Worm (Caenorhabditis elegans) whole organism, dauer: ENCODE results near the gene aakb-2.

Experiments
- unc-62 ChIP-seq: sonication (generic microtip); optimal IDR thresholded peaks from 2 replicates; lab custom pipeline; 2017; ENCODE audit warnings: missing biosample characterization, missing genetic modification reagents, missing genetic modification characterization

aakb-2 gene

ce11 chrIII:11230581-11230980, 6.4 kb upstream of the aakb-2 start:
- TF ChIP-seq unc-62 = no peak

- TF ChIP-seq unc-62 = no peak
Observed at ce11 chrIII:11231408-11231807, 5.5 kb upstream of the aakb-2 start.

- TF ChIP-seq unc-62 = no peak
Observed at ce11 chrIII:11231969-11232368, 5.0 kb upstream of the aakb-2 start, which contains the start of gene elo-8. elo-8 (minus strand) TSS chrIII:11232069.

ce11 chrIII:11234742-11235141, 2.2 kb upstream of the aakb-2 start, which contains the start of gene Y47D3A.34:
Y47D3A.34 (minus strand) TSS chrIII:11234861.
- TF ChIP-seq unc-62 = no peak

- TF ChIP-seq unc-62 = no peak
Observed at ce11 chrIII:11237741-11238140, 798 bp downstream of the aakb-2 start.

- no peak for TF ChIP-seq unc-62
Observed at ce11 chrIII:11238309-11238708, 1.4 kb downstream of the aakb-2 start.

ce11 chrIII:11238790-11239189, 1.8 kb downstream of the aakb-2 start:
- TF ChIP-seq unc-62 = no peak

- no peak for TF ChIP-seq unc-62
Observed at ce11 chrIII:11240776-11241175, 3.8 kb downstream of the aakb-2 start.

ce11 chrIII:11241583-11242187, 4.7 kb downstream of the aakb-2 start:
- TF ChIP-seq unc-62 = no peak

ce11 chrIII:11243421-11243820, 6.5 kb downstream of the aakb-2 start:
- TF ChIP-seq unc-62 = no peak

- no peak for TF ChIP-seq unc-62
Observed at ce11 chrIII:11244338-11244737, 7.4 kb downstream of the aakb-2 start.

ce11 chrIII:11244820-11245219, 7.9 kb downstream of the aakb-2 start, which contains the start of gene rsks-1:
rsks-1 (plus strand) TSS chrIII:11245120.
- TF ChIP-seq unc-62 = no peak

ce11 chrIII:11246588-11246987, 9.6 kb downstream of the aakb-2 start:
- TF ChIP-seq unc-62 = no peak

ce11 chrIII:11248897-11249296, 12.0 kb downstream of the aakb-2 start:
- TF ChIP-seq unc-62 = no peak

- TF ChIP-seq unc-62 = no peak
Observed at ce11 chrIII:11251718-11252441, 14.9 kb downstream of the aakb-2 start, which contains the start of gene Y47D3A.32. Y47D3A.32 (plus strand) TSS chrIII:11252391.

ce11 chrIII:11255072-11255471, 18.1 kb downstream of the aakb-2 start:
- no peak for TF ChIP-seq unc-62

- TF ChIP-seq unc-62 = no peak
Observed at ce11 chrIII:11262089-11262488, 25.1 kb downstream of the aakb-2 start.

- TF ChIP-seq unc-62 = no peak
Observed at ce11 chrIII:11267372-11267771, 30.4 kb downstream of the aakb-2 start.
